Worm (Caenorhabditis elegans): ENCODE measurements around the gene K09B3.1.

ce11 chrIV:3767749-3768148, 26.8 kb upstream of the K09B3.1 start:
- TF ChIP-seq jun-1 (tag; optimal IDR thresholded peaks at IDR 0.05) = no peak
- no peak for TF ChIP-seq fos-1 (tag; optimal IDR thresholded peaks at IDR 0.05)
- TF ChIP-seq unc-62 (GFP tag; optimal IDR thresholded peaks at IDR 0.05) = no peak
- TF ChIP-seq lin-39 (tag; optimal IDR thresholded peaks at IDR 0.05) = no peak
- no peak for TF ChIP-seq dpl-1 (GFP tag; optimal IDR thresholded peaks at IDR 0.05)
- TF ChIP-seq ama-1 (optimal IDR thresholded peaks at IDR 0.05) = no peak
- no peak for TF ChIP-seq nhr-19 (GFP tag; conservative IDR thresholded peaks at IDR 0.05)
- TF ChIP-seq nhr-20 (tag; optimal IDR thresholded peaks at IDR 0.05) = no peak
- TF ChIP-seq lin-13 (GFP tag; optimal IDR thresholded peaks at IDR 0.05) = no peak
- no peak for TF ChIP-seq nhr-11 (tag; optimal IDR thresholded peaks at IDR 0.05)
- TF ChIP-seq unc-30 (tag; optimal IDR thresholded peaks at IDR 0.05) = no peak

Measured in whole organism, L1 larva.